Worm (Caenorhabditis elegans): ENCODE data around the gene trpp-11.

DNA sequence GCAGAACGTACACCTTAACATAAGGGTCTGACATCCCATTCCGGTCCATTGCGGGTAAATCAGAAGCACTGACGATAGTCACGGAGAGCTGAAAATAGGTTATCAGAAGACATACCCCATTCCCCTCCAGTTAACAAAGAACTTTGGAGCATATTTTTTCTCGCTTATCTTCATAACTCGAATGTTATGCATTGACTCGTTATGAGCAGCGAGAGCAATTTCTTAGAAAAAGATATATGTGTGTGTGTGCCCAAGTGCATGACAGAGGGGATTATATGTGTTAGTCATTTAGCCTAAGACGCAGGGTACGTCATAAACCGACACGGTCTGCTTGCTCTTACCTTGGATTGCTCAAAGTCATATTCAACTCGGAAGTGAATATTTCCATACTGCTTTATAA lies 5.3 kb upstream of the trpp-11 start:
- TF ChIP-seq elt-3 (tag; optimal IDR thresholded peaks at IDR 0.05), result no peak
- TF ChIP-seq lin-13 (GFP tag; optimal IDR thresholded peaks at IDR 0.05), result no peak
- no peak for TF ChIP-seq pag-3 (tag; optimal IDR thresholded peaks at IDR 0.05; ENCODE audit: borderline replicate concordance, insufficient read depth)
- no peak for TF ChIP-seq elt-2 (tag; optimal IDR thresholded peaks at IDR 0.05)
- TF ChIP-seq nhr-11 (tag; optimal IDR thresholded peaks at IDR 0.05), result no peak
- no peak for TF ChIP-seq lin-39 (tag; optimal IDR thresholded peaks at IDR 0.05)
- no peak for TF ChIP-seq ceh-88 (GFP tag; IDR thresholded peaks at IDR 0.05)

Measured in whole organism, L1 larva.